Fruit fly (Drosophila melanogaster): ENCODE results near the gene betaNACtes2.
"Not testable (repeated sequence)": the region's sequence is repeated elsewhere in the genome, so short reads cannot be mapped to it uniquely, and the experiment has no call there.

- TF ChIP-seq Myb (GFP tag; optimal IDR thresholded peaks at IDR 0.05); CG14050 (GFP tag; IDR thresholded peaks at IDR 0.05); CG12299 (tag; optimal IDR thresholded peaks at IDR 0.05); C15 (GFP tag; IDR thresholded peaks at IDR 0.05); Neu2 (GFP tag; optimal IDR thresholded peaks at IDR 0.05; ENCODE audit: borderline replicate concordance); CG3847 (GFP tag; IDR thresholded peaks at IDR 0.05); pan (optimal IDR thresholded peaks at IDR 0.05); pan (GFP tag; optimal IDR thresholded peaks at IDR 0.05 in 1 of 2, IDR thresholded peaks at IDR 0.05 in 1 of 2); insv (GFP tag; optimal IDR thresholded peaks at IDR 0.05); Sry-δ (GFP tag; optimal IDR thresholded peaks at IDR 0.05); ham (GFP tag; IDR thresholded peaks at IDR 0.05); gfzf (GFP tag; optimal IDR thresholded peaks at IDR 0.05); tna (GFP tag; IDR thresholded peaks at IDR 0.05; ENCODE audit: partially characterized antibody); CG10543 (GFP tag; optimal IDR thresholded peaks at IDR 0.05); CG11085 (GFP tag; IDR thresholded peaks at IDR 0.05): not testable (repeated sequence)
Measured at dm6 chrX:14317050-14317449, 1.7 kb upstream of the betaNACtes2 start, which contains the start of gene betaNACtes6.
